Fruit fly (Drosophila melanogaster) whole organism, embryonic: ENCODE data around the gene CG15498.

Experiments used
- Ada2b ChIP-seq: fragments of 200-800 bp; sonication (Bioruptor generic); IDR thresholded peaks from 2 replicates; pipeline ENCODE4 v1.3.6; 2022; ENCODE audit warnings: missing biosample characterization, missing genetic modification characterization
- Atf6 ChIP-seq: fragments of 200-800 bp; sonication (Bioruptor generic); IDR thresholded peaks from 2 replicates; pipeline ENCODE4 v1.3.6; 2022; ENCODE audit warnings: missing biosample characterization, missing genetic modification characterization
- BEAF-32 ChIP-seq: fragments of 200-800 bp; sonication (Bioruptor generic); optimal IDR thresholded peaks from 3 replicates; lab custom pipeline; 2017; ENCODE audit warnings: missing biosample characterization, missing genetic modification characterization, mild to moderate bottlenecking, moderate library complexity, missing genetic modification reagents
- CG10274 ChIP-seq: fragments of 200-800 bp; sonication (Bioruptor generic); optimal IDR thresholded peaks from 3 replicates; lab custom pipeline; 2017; ENCODE audit warnings: missing biosample characterization, mild to moderate bottlenecking, missing genetic modification characterization
- CG11504 ChIP-seq: fragments of 200-800 bp; sonication (Bioruptor generic); optimal IDR thresholded peaks from 3 replicates; lab custom pipeline; 2019; ENCODE audit warnings: missing biosample characterization, mild to moderate bottlenecking, missing genetic modification characterization, moderate library complexity
- CG11723 ChIP-seq: fragments of 200-800 bp; sonication (Bioruptor generic); optimal IDR thresholded peaks from 2 replicates; lab custom pipeline; 2017; ENCODE audit warnings: missing biosample characterization, mild to moderate bottlenecking, missing genetic modification characterization
- CG12155 ChIP-seq: fragments of 200-800 bp; sonication (Bioruptor generic); optimal IDR thresholded peaks from 3 replicates; lab custom pipeline; 2016; ENCODE audit warnings: missing biosample characterization, missing genetic modification characterization
- CG12236 ChIP-seq: fragments of 200-800 bp; sonication (Bioruptor generic); optimal IDR thresholded peaks from 2 replicates; lab custom pipeline; 2016; ENCODE audit warnings: missing biosample characterization, missing genetic modification characterization
- CG12659 ChIP-seq: fragments of 200-800 bp; sonication (Bioruptor generic); optimal IDR thresholded peaks from 3 replicates; lab custom pipeline; 2017; ENCODE audit warnings: mild to moderate bottlenecking, missing biosample characterization, missing genetic modification reagents, missing genetic modification characterization
- CG13287 ChIP-seq: fragments of 200-800 bp; sonication (Bioruptor generic); IDR thresholded peaks from 2 replicates; pipeline ENCODE4 v1.3.6; 2022; ENCODE audit warnings: missing biosample characterization, missing genetic modification characterization; ENCODE audit not compliant: partially characterized antibody
- CG14441 ChIP-seq: fragments of 200-800 bp; sonication (Bioruptor generic); IDR thresholded peaks from 2 replicates; pipeline ENCODE4 v1.3.6; 2022; ENCODE audit warnings: missing biosample characterization, missing genetic modification characterization
- CG1529 ChIP-seq: fragments of 200-800 bp; sonication (Bioruptor generic); optimal IDR thresholded peaks from 3 replicates; lab custom pipeline; 2018; ENCODE audit warnings: missing biosample characterization, missing genetic modification characterization
- CG17829 ChIP-seq: fragments of 200-800 bp; optimal IDR thresholded peaks from 2 replicates; lab custom pipeline; 2019; ENCODE audit warnings: missing biosample characterization, mild to moderate bottlenecking, missing genetic modification characterization, moderate library complexity
- CG18262 ChIP-seq: fragments of 200-800 bp; optimal IDR thresholded peaks from 3 replicates; lab custom pipeline; 2019; ENCODE audit warnings: missing biosample characterization, mild to moderate bottlenecking, missing genetic modification characterization, moderate library complexity
- CG18476 ChIP-seq: fragments of 200-800 bp; sonication (Bioruptor generic); optimal IDR thresholded peaks from 2 replicates; lab custom pipeline; 2016; ENCODE audit warnings: missing biosample characterization, mild to moderate bottlenecking, missing genetic modification characterization
- CG31365 ChIP-seq: fragments of 200-800 bp; sonication (Bioruptor generic); optimal IDR thresholded peaks from 2 replicates; lab custom pipeline; 2018; ENCODE audit warnings: missing biosample characterization, mild to moderate bottlenecking, missing genetic modification characterization
- CG3281 ChIP-seq: fragments of 200-800 bp; sonication (Bioruptor generic); optimal IDR thresholded peaks from 3 replicates; lab custom pipeline; 2017; ENCODE audit warnings: missing biosample characterization, mild to moderate bottlenecking, missing genetic modification characterization
- CG34376 ChIP-seq: fragments of 200-800 bp; sonication (Bioruptor generic); optimal IDR thresholded peaks from 2 replicates; lab custom pipeline; 2018; ENCODE audit warnings: missing biosample characterization, mild to moderate bottlenecking, missing genetic modification characterization
- CG4404 ChIP-seq: fragments of 200-800 bp; sonication (Bioruptor generic); IDR thresholded peaks from 2 replicates; pipeline ENCODE4 v1.3.6; 2022; ENCODE audit warnings: missing biosample characterization, missing genetic modification characterization
- CG4820 ChIP-seq: fragments of 200-800 bp; sonication (Bioruptor generic); optimal IDR thresholded peaks from 3 replicates; lab custom pipeline; 2016; ENCODE audit warnings: missing biosample characterization, missing genetic modification characterization
- CG6813 ChIP-seq: fragments of 200-800 bp; sonication (Bioruptor generic); optimal IDR thresholded peaks from 2 replicates; lab custom pipeline; 2017; ENCODE audit warnings: missing biosample characterization, missing genetic modification characterization, mild to moderate bottlenecking, moderate library complexity, missing genetic modification reagents
- CG7839 ChIP-seq: fragments of 200-800 bp; sonication (Bioruptor generic); optimal IDR thresholded peaks from 3 replicates; lab custom pipeline; 2018; ENCODE audit warnings: missing biosample characterization, mild to moderate bottlenecking, missing genetic modification characterization, moderate library complexity
- CG7987 ChIP-seq: fragments of 200-800 bp; sonication (Bioruptor generic); optimal IDR thresholded peaks from 2 replicates; lab custom pipeline; 2018; ENCODE audit warnings: missing biosample characterization, mild to moderate bottlenecking, missing genetic modification characterization, moderate library complexity
- CG9437 ChIP-seq: fragments of 200-800 bp; sonication (Bioruptor generic); optimal IDR thresholded peaks from 2 replicates; lab custom pipeline; 2018; ENCODE audit warnings: missing biosample characterization, mild to moderate bottlenecking, missing genetic modification characterization
- CrebB ChIP-seq: fragments of 200-800 bp; sonication (Bioruptor generic); optimal IDR thresholded peaks from 3 replicates; lab custom pipeline; 2018; ENCODE audit warnings: missing biosample characterization, mild to moderate bottlenecking, missing genetic modification characterization
- Dek ChIP-seq: fragments of 200-800 bp; sonication (Bioruptor generic); optimal IDR thresholded peaks from 3 replicates; lab custom pipeline; 2019; ENCODE audit warnings: missing biosample characterization, mild to moderate bottlenecking, missing genetic modification characterization, moderate library complexity
- E2f1 ChIP-seq: fragments of 200-800 bp; sonication (Bioruptor generic); IDR thresholded peaks from 2 replicates; pipeline ENCODE4 v1.3.6; 2022; ENCODE audit warnings: missing biosample characterization, missing genetic modification characterization
- Hey ChIP-seq: fragments of 200-800 bp; sonication (Bioruptor generic); optimal IDR thresholded peaks from 3 replicates; lab custom pipeline; 2018; ENCODE audit warnings: missing biosample characterization, mild to moderate bottlenecking, missing genetic modification characterization
- HmgD ChIP-seq: fragments of 200-800 bp; sonication (Bioruptor generic); optimal IDR thresholded peaks from 3 replicates; lab custom pipeline; 2016; ENCODE audit warnings: missing biosample characterization, missing genetic modification characterization
- NC2α ChIP-seq: fragments of 200-800 bp; sonication (Bioruptor generic); optimal IDR thresholded peaks from 2 replicates; lab custom pipeline; 2016; ENCODE audit warnings: missing biosample characterization, missing genetic modification characterization
- Nf-YB ChIP-seq: fragments of 200-800 bp; sonication (Bioruptor generic); optimal IDR thresholded peaks from 3 replicates; lab custom pipeline; 2019; ENCODE audit warnings: missing biosample characterization, mild to moderate bottlenecking, missing genetic modification characterization, moderate library complexity
- Side ChIP-seq: fragments of 200-800 bp; sonication (Bioruptor generic); optimal IDR thresholded peaks from 2 replicates; lab custom pipeline; 2016; ENCODE audit warnings: missing biosample characterization, missing genetic modification characterization
- Vsx1 ChIP-seq: fragments of 200-800 bp; sonication (Bioruptor generic); optimal IDR thresholded peaks from 2 replicates; lab custom pipeline; 2017; ENCODE audit warnings: missing biosample characterization, mild to moderate bottlenecking, missing genetic modification characterization, missing genetic modification reagents
- cas ChIP-seq: fragments of 200-800 bp; sonication (Bioruptor generic); IDR thresholded peaks from 2 replicates; pipeline ENCODE4 v1.3.6; 2022; ENCODE audit warnings: missing biosample characterization, missing genetic modification characterization
- caup ChIP-seq: fragments of 200-800 bp; sonication (Bioruptor generic); optimal IDR thresholded peaks from 3 replicates; lab custom pipeline; 2017; ENCODE audit warnings: missing biosample characterization, mild to moderate bottlenecking, missing genetic modification characterization, moderate library complexity; ENCODE audit not compliant: severe bottlenecking
- crp ChIP-seq, 2 experiments: fragments of 200-800 bp; sonication (Bioruptor generic); optimal IDR thresholded peaks; 2 replicates in 1 of 2; 3 replicates in 1 of 2; lab custom pipeline; 2017; ENCODE audit warnings: missing biosample characterization in 2 of 2, missing genetic modification characterization in 2 of 2, mild to moderate bottlenecking in 1 of 2, moderate library complexity in 1 of 2
- dpn ChIP-seq, 2 experiments: fragments of 200-800 bp; sonication (Bioruptor generic); optimal IDR thresholded peaks; 3 replicates each; lab custom pipeline; 2016; ENCODE audit warnings: missing biosample characterization in 2 of 2, missing genetic modification characterization in 2 of 2
- ems ChIP-seq: fragments of 200-800 bp; sonication (Bioruptor generic); optimal IDR thresholded peaks from 3 replicates; lab custom pipeline; 2016; ENCODE audit warnings: missing biosample characterization, missing genetic modification characterization
- en ChIP-seq: fragments of 200-800 bp; sonication (Bioruptor generic); optimal IDR thresholded peaks from 2 replicates; lab custom pipeline; 2016; ENCODE audit warnings: missing biosample characterization, missing genetic modification characterization
- exex ChIP-seq: fragments of 200-800 bp; sonication (Bioruptor generic); optimal IDR thresholded peaks from 4 replicates; lab custom pipeline; 2018; ENCODE audit warnings: missing biosample characterization, mild to moderate bottlenecking, missing genetic modification characterization, moderate library complexity
- gem ChIP-seq: fragments of 200-800 bp; sonication (Bioruptor generic); optimal IDR thresholded peaks from 2 replicates; lab custom pipeline; 2019; ENCODE audit warnings: missing biosample characterization, mild to moderate bottlenecking, missing genetic modification characterization, moderate library complexity
- hkb ChIP-seq, 2 experiments: fragments of 200-800 bp in 1 of 2; fragments of >200 bp in 1 of 2; sonication (Bioruptor generic) in 1 of 2; IDR thresholded peaks in 1 of 2; optimal IDR thresholded peaks in 1 of 2; 2 replicates each; pipeline versions ENCODE4 v1.3.6 to Lab custom; 2017 to 2022; ENCODE audit warnings: missing biosample characterization in 1 of 2, missing genetic modification characterization in 1 of 2
- lab ChIP-seq: fragments of 200-800 bp; sonication (Bioruptor generic); optimal IDR thresholded peaks from 3 replicates; lab custom pipeline; 2017; ENCODE audit warnings: missing biosample characterization, missing genetic modification characterization, mild to moderate bottlenecking, moderate library complexity, missing genetic modification reagents
- oc ChIP-seq: fragments of 200-800 bp; sonication (Bioruptor generic); optimal IDR thresholded peaks from 2 replicates; lab custom pipeline; 2018; ENCODE audit warnings: missing biosample characterization, mild to moderate bottlenecking, missing genetic modification characterization, moderate library complexity
- pita ChIP-seq: fragments of 200-800 bp; sonication (Bioruptor generic); optimal IDR thresholded peaks from 2 replicates; lab custom pipeline; 2017; ENCODE audit warnings: missing biosample characterization, mild to moderate bottlenecking, missing genetic modification characterization
- slou ChIP-seq: fragments of 200-800 bp; sonication (Bioruptor generic); optimal IDR thresholded peaks from 3 replicates; lab custom pipeline; 2016; ENCODE audit warnings: missing biosample characterization, missing genetic modification characterization
- slp2 ChIP-seq: fragments of 200-800 bp; sonication (Bioruptor generic); optimal IDR thresholded peaks from 2 replicates; lab custom pipeline; 2016; ENCODE audit warnings: missing biosample characterization, missing genetic modification characterization
- trh ChIP-seq: fragments of 200-800 bp; sonication (Bioruptor generic); optimal IDR thresholded peaks from 2 replicates; lab custom pipeline; 2016; ENCODE audit warnings: missing biosample characterization, missing genetic modification characterization
- yki ChIP-seq: fragments of >200 bp; optimal IDR thresholded peaks from 3 replicates; lab custom pipeline; 2018
- zfh1 ChIP-seq: fragments of 200-800 bp; sonication (Bioruptor generic); IDR thresholded peaks from 3 replicates; pipeline ENCODE4 v1.3.6; 2022; ENCODE audit warnings: missing biosample characterization, missing genetic modification characterization

Gene CG15498

DNA sequence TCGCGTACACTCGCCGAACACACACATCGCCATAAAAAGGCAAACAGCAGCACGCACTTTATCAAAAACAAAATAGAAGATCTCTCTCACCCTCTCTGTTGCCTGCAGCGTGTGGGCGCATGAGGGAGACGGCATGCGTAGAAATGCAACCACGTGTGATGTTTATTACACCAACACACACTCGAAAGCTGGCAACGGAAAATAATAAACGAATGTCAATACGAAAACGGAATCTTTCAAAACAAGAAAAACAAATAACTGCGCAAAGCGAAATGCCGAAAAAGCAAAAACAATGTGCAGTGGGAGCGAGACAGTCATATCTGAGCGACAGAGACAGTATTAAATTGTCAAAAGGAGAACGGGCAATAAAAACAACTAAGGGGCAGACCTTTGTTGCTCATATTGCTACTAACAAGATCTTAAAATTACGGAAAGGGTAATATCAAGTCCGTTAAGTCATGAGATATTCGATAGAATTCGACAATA, 44.4 kb upstream of the CG15498 start (continued):
- peak; percentile 74 for TF ChIP-seq CG12659
- peak; percentile 56 for TF ChIP-seq HmgD
- TF ChIP-seq Atf6 (GFP tag; lab: Robert Waterston, UW) = no peak
- peak; percentile 91 for TF ChIP-seq oc
- TF ChIP-seq CG14441 (GFP tag; lab: Robert Waterston, UW) = no peak
- TF ChIP-seq CG18262 = peak; percentile 68
- TF ChIP-seq CG34376 (GFP tag; lab: Kevin White, UChicago) = peak; percentile 87
- peak; percentile 97 for TF ChIP-seq CG7987 (GFP tag; lab: Kevin White, UChicago)
- TF ChIP-seq CG11723 = peak; percentile 69
- peak; percentile 69 for TF ChIP-seq exex (tag; lab: Kevin White, UChicago)
- peak; percentile 83 for TF ChIP-seq Side (GFP tag; lab: Kevin White, UChicago)
- peak; percentile 50 for TF ChIP-seq CG17829
- peak in 1 of 2 experiments; percentile 31 for TF ChIP-seq crp (GFP tag; optimal IDR thresholded peaks at IDR 0.05; lab: Kevin White, UChicago)
- peak; percentile 43 for TF ChIP-seq gem (tag; lab: Kevin White, UChicago)
- TF ChIP-seq zfh1 (GFP tag; lab: Robert Waterston, UW) = no peak
- TF ChIP-seq CG12155 (GFP tag; lab: Kevin White, UChicago) = no peak
- TF ChIP-seq CG4404 (GFP tag; lab: Robert Waterston, UW) = no peak
- TF ChIP-seq CG6813 (GFP tag; lab: Kevin White, UChicago) = peak; percentile 93
- TF ChIP-seq hkb (optimal IDR thresholded peaks at IDR 0.05; lab: Kevin White, UChicago) = no peak
- no peak for TF ChIP-seq hkb (GFP tag; IDR thresholded peaks at IDR 0.05; lab: Robert Waterston, UW)
- peak; percentile 34 for TF ChIP-seq trh (GFP tag; lab: Kevin White, UChicago)
- peak; percentile 27 to 63 for TF ChIP-seq dpn (GFP tag; optimal IDR thresholded peaks at IDR 0.05; lab: Kevin White, UChicago)
- TF ChIP-seq BEAF-32 = no peak
- TF ChIP-seq CG31365 (tag; lab: Kevin White, UChicago) = peak; percentile 77
- TF ChIP-seq Ada2b = no peak
- peak; percentile 88 for TF ChIP-seq Hey (tag; lab: Kevin White, UChicago)
- no peak for TF ChIP-seq yki (lab: Kevin White, UChicago)
- no peak for TF ChIP-seq CG13287 (GFP tag; lab: Robert Waterston, UW)
- no peak for TF ChIP-seq CG7839 (tag; lab: Kevin White, UChicago)
- TF ChIP-seq CG12236 (GFP tag; lab: Kevin White, UChicago) = peak; percentile 77
- TF ChIP-seq CrebB (tag; lab: Kevin White, UChicago) = peak; percentile 85
- TF ChIP-seq CG9437 (GFP tag; lab: Kevin White, UChicago) = peak; percentile 6
- no peak for TF ChIP-seq pita
- TF ChIP-seq CG18476 (GFP tag; lab: Kevin White, UChicago) = peak; percentile 73
- TF ChIP-seq slp2 (GFP tag; lab: Kevin White, UChicago) = peak; percentile 44
- peak; percentile 94 for TF ChIP-seq NC2α (GFP tag; lab: Kevin White, UChicago)
- no peak for TF ChIP-seq E2f1
- peak; percentile 71 for TF ChIP-seq CG1529
- TF ChIP-seq Dek = peak; percentile 0
- no peak for TF ChIP-seq cas
- peak; percentile 55 for TF ChIP-seq en
- TF ChIP-seq Nf-YB = peak; percentile 69
- peak; percentile 90 for TF ChIP-seq lab (GFP tag; lab: Kevin White, UChicago)
- no peak for TF ChIP-seq CG4820 (GFP tag; lab: Kevin White, UChicago)
- TF ChIP-seq CG11504 (tag; lab: Kevin White, UChicago) = peak; percentile 24
- peak; percentile 58 for TF ChIP-seq ems (GFP tag; lab: Kevin White, UChicago)
- peak; percentile 52 for TF ChIP-seq CG3281
- no peak for TF ChIP-seq CG10274
- no peak for TF ChIP-seq slou
- TF ChIP-seq caup (GFP tag; lab: Kevin White, UChicago) = peak; percentile 84
- TF ChIP-seq Vsx1 (GFP tag; lab: Kevin White, UChicago) = peak; percentile 89
